Fruit fly (Drosophila melanogaster) S2 (cell line): ENCODE results near the gene CG31730.

ENCODE experiments used
- CG8478 ChIP-seq: fragments of >200 bp; optimal IDR thresholded peaks from 2 replicates; lab custom pipeline; 2018
- CTCF ChIP-seq, 2 experiments: fragments of >200 bp; optimal IDR thresholded peaks; 2 replicates each; lab custom pipeline; 2018

CG31730 gene

dm6 chr2L:13268040-13268652 lies 8.6 kb upstream of the CG31730 start:
- no peak for TF ChIP-seq CTCF (optimal IDR thresholded peaks at IDR 0.05; lab: Kevin White, UChicago)

- no peak for TF ChIP-seq CG8478 (lab: Kevin White, UChicago)
- no peak for TF ChIP-seq CTCF (optimal IDR thresholded peaks at IDR 0.05; lab: Kevin White, UChicago)
These were observed 7.1 kb upstream of the CG31730 start for dm6 chr2L:13266627-13267026.

- no peak for TF ChIP-seq CTCF (optimal IDR thresholded peaks at IDR 0.05; lab: Kevin White, UChicago)
- no peak for TF ChIP-seq CG8478 (lab: Kevin White, UChicago)
These were observed 6.2 kb upstream of the CG31730 start, which contains the start of gene CG31848 for dm6 chr2L:13265776-13266175. Gene CG31848 (minus strand): TSS chr2L:13265876.

- TF ChIP-seq CTCF (optimal IDR thresholded peaks at IDR 0.05; lab: Kevin White, UChicago) (no peak), CG8478 (lab: Kevin White, UChicago) (no peak)
These were observed 1.2 kb upstream of the CG31730 start, which contains the start of gene CG44085 for dm6 chr2L:13260740-13261139. Gene CG44085 (plus strand): TSS chr2L:13261008.

dm6 chr2L:13258702-13259101 lies 841 bp downstream of the CG31730 start:
- TF ChIP-seq CTCF (optimal IDR thresholded peaks at IDR 0.05; lab: Kevin White, UChicago) (no peak), CG8478 (lab: Kevin White, UChicago) (no peak)

dm6 chr2L:13257177-13257576 lies 2.4 kb downstream of the CG31730 start, which contains the start of gene Naa20B:
Gene Naa20B (plus strand): TSS chr2L:13257477.
- no peak for TF ChIP-seq CTCF (optimal IDR thresholded peaks at IDR 0.05; lab: Kevin White, UChicago)
- no peak for TF ChIP-seq CG8478 (lab: Kevin White, UChicago)

dm6 chr2L:13251167-13251566 lies 8.4 kb downstream of the CG31730 start:
- TF ChIP-seq CTCF (optimal IDR thresholded peaks at IDR 0.05; lab: Kevin White, UChicago) = no peak
- no peak for TF ChIP-seq CG8478 (lab: Kevin White, UChicago)

dm6 chr2L:13245855-13246645 lies 13.5 kb downstream of the CG31730 start, which contains the start of gene CG16820:
Gene CG16820 (plus strand): TSS chr2L:13246232.
- TF ChIP-seq CG8478 (lab: Kevin White, UChicago) (no peak), CTCF (optimal IDR thresholded peaks at IDR 0.05; lab: Kevin White, UChicago) (no peak)

- no peak for TF ChIP-seq CTCF (optimal IDR thresholded peaks at IDR 0.05; lab: Kevin White, UChicago)
- no peak for TF ChIP-seq CG8478 (lab: Kevin White, UChicago)
These were observed 14.7 kb downstream of the CG31730 start for dm6 chr2L:13244759-13245308.

dm6 chr2L:13239689-13240088 lies 19.9 kb downstream of the CG31730 start, which contains the start of gene Jhbp13:
Gene Jhbp13 (plus strand): TSS chr2L:13239989.
- TF ChIP-seq CTCF (optimal IDR thresholded peaks at IDR 0.05; lab: Kevin White, UChicago) = no peak
- no peak for TF ChIP-seq CG8478 (lab: Kevin White, UChicago)

dm6 chr2L:13236194-13236593 lies 23.3 kb downstream of the CG31730 start, which contains the start of gene Jhbp14:
Gene Jhbp14 (plus strand): TSS chr2L:13236494.
- TF ChIP-seq CG8478 (lab: Kevin White, UChicago) = no peak
- no peak for TF ChIP-seq CTCF (optimal IDR thresholded peaks at IDR 0.05; lab: Kevin White, UChicago)

dm6 chr2L:13234610-13235489 lies 24.7 kb downstream of the CG31730 start, which contains the start of gene Mabi:
Gene Mabi (minus strand): TSS chr2L:13234660.
- TF ChIP-seq CTCF (optimal IDR thresholded peaks at IDR 0.05; lab: Kevin White, UChicago) (no peak), CG8478 (lab: Kevin White, UChicago) (no peak)

- TF ChIP-seq CTCF (optimal IDR thresholded peaks at IDR 0.05; lab: Kevin White, UChicago) (no peak), CG8478 (lab: Kevin White, UChicago) (no peak)
These were observed 27.8 kb downstream of the CG31730 start, which contains the start of gene Prosalpha6T for dm6 chr2L:13231739-13232138. Gene Prosalpha6T (plus strand): TSS chr2L:13232039.

- TF ChIP-seq CTCF (optimal IDR thresholded peaks at IDR 0.05; lab: Kevin White, UChicago) (no peak), CG8478 (lab: Kevin White, UChicago) (no peak)
These were observed 30.1 kb downstream of the CG31730 start, which contains the start of gene CG16815 for dm6 chr2L:13229388-13229882. Gene CG16815 (plus strand): TSS chr2L:13229832.
